Worm (Caenorhabditis elegans) whole organism, midembryonic: ENCODE results near the gene B0507.1.

Source experiments
- klf-2 ChIP-seq: fragments of 200-800 bp; sonication (Bioruptor generic); conservative IDR thresholded peaks from 2 replicates; pipeline ENCODE4 v1.3.6; 2022; ENCODE audit warnings: missing genetic modification reagents, missing genetic modification characterization, missing compliant biosample characterization
- med-1 ChIP-seq: sonication (generic microtip); optimal IDR thresholded peaks from 2 replicates; lab custom pipeline; 2017; ENCODE audit warnings: missing genetic modification characterization, mild to moderate bottlenecking, missing compliant biosample characterization, antibody characterized with exemption, missing genetic modification reagents; ENCODE audit not compliant: insufficient read depth
- ref-1 ChIP-seq: fragments of 200-800 bp; sonication (Bioruptor generic); conservative IDR thresholded peaks from 2 replicates; pipeline ENCODE4 v1.3.6; 2022; ENCODE audit warnings: missing genetic modification reagents, missing genetic modification characterization, missing compliant biosample characterization
- tab-1 ChIP-seq: fragments of 200-800 bp; sonication (Bioruptor generic); IDR thresholded peaks from 2 replicates; pipeline ENCODE4 v1.3.6; 2022; ENCODE audit warnings: missing genetic modification characterization, missing compliant biosample characterization
- ztf-29 ChIP-seq: fragments of 200-800 bp; sonication (Bioruptor generic); IDR thresholded peaks from 2 replicates; pipeline ENCODE4 v1.3.6; 2022; ENCODE audit warnings: missing genetic modification reagents, missing genetic modification characterization, missing compliant biosample characterization

DNA sequence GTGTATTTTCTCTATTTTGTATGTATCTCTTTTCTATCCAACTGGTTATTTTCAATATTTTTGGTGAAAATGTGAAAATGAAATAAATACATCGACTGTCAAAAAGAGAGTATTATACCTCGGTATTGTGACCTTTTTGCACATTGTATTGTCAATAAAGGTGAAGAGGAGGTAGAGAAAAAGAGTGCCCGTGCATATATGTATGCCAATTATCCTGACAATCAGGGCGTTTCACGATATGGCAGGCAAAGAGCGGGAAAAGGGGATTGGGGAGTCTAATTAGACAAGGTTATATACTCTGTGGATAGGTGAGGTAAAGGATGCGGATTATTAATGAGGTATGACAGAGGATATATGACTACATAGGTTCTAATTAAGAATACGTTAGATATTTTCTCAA, 20.5 kb downstream of the B0507.1 start:
- TF ChIP-seq ref-1 (GFP tag; lab: Robert Waterston, UW) (no peak), ztf-29 (GFP tag; lab: Robert Waterston, UW) (no peak), tab-1 (GFP tag; lab: Robert Waterston, UW) (no peak), med-1 (GFP tag; lab: Kevin White, UChicago) (no peak), klf-2 (GFP tag; lab: Robert Waterston, UW) (no peak)
